Fruit fly (Drosophila melanogaster) whole organism, embryonic: ENCODE data around the gene mey.

Source experiments
- Atf3 ChIP-seq: fragments of 200-800 bp; sonication (Bioruptor generic); optimal IDR thresholded peaks from 3 replicates; lab custom pipeline; 2016; ENCODE audit warnings: missing biosample characterization, missing genetic modification characterization
- BEAF-32 ChIP-seq: fragments of 200-800 bp; sonication (Bioruptor generic); optimal IDR thresholded peaks from 3 replicates; lab custom pipeline; 2017; ENCODE audit warnings: missing biosample characterization, missing genetic modification characterization, mild to moderate bottlenecking, moderate library complexity, missing genetic modification reagents
- Bdp1 ChIP-seq: fragments of 200-800 bp; sonication (Bioruptor generic); optimal IDR thresholded peaks from 3 replicates; lab custom pipeline; 2016; ENCODE audit warnings: missing biosample characterization, missing genetic modification characterization
- Bgb ChIP-seq: fragments of 200-800 bp; sonication (Bioruptor generic); IDR thresholded peaks from 2 replicates; pipeline ENCODE4 v1.3.6; 2022; ENCODE audit warnings: missing biosample characterization, missing genetic modification characterization; ENCODE audit not compliant: partially characterized antibody
- CG10462 ChIP-seq: fragments of 200-800 bp; sonication (Bioruptor generic); optimal IDR thresholded peaks from 2 replicates; lab custom pipeline; 2016; ENCODE audit warnings: missing biosample characterization, missing genetic modification characterization
- CG10654 ChIP-seq: fragments of 200-800 bp; sonication (Bioruptor generic); optimal IDR thresholded peaks from 2 replicates; lab custom pipeline; 2016; ENCODE audit warnings: missing biosample characterization, missing genetic modification characterization
- CG11723 ChIP-seq: fragments of 200-800 bp; sonication (Bioruptor generic); optimal IDR thresholded peaks from 2 replicates; lab custom pipeline; 2017; ENCODE audit warnings: missing biosample characterization, mild to moderate bottlenecking, missing genetic modification characterization
- CG12236 ChIP-seq: fragments of 200-800 bp; sonication (Bioruptor generic); optimal IDR thresholded peaks from 2 replicates; lab custom pipeline; 2016; ENCODE audit warnings: missing biosample characterization, missing genetic modification characterization
- CG12942 ChIP-seq: fragments of 200-800 bp; sonication (Bioruptor generic); optimal IDR thresholded peaks from 3 replicates; lab custom pipeline; 2016; ENCODE audit warnings: missing biosample characterization, missing genetic modification characterization
- CG14050 ChIP-seq: fragments of 200-800 bp; sonication (Bioruptor generic); IDR thresholded peaks from 3 replicates; pipeline ENCODE4 v1.3.6; 2022; ENCODE audit warnings: missing biosample characterization, missing genetic modification characterization
- CG15601 ChIP-seq: fragments of 200-800 bp; sonication (Bioruptor generic); optimal IDR thresholded peaks from 3 replicates; lab custom pipeline; 2019; ENCODE audit warnings: missing biosample characterization, mild to moderate bottlenecking, missing genetic modification characterization, moderate library complexity
- CG17328 ChIP-seq: fragments of 200-800 bp; sonication (Bioruptor generic); IDR thresholded peaks from 2 replicates; pipeline ENCODE4 v1.3.6; 2022; ENCODE audit warnings: missing biosample characterization, missing genetic modification characterization
- CG17361 ChIP-seq: fragments of 200-800 bp; sonication (Bioruptor generic); IDR thresholded peaks from 3 replicates; pipeline ENCODE4 v1.3.6; 2022; ENCODE audit warnings: missing biosample characterization, missing genetic modification characterization
- CG17912 ChIP-seq: fragments of 200-800 bp; sonication (Bioruptor generic); optimal IDR thresholded peaks from 2 replicates; lab custom pipeline; 2018; ENCODE audit warnings: missing biosample characterization, mild to moderate bottlenecking, missing genetic modification characterization
- CG1792 ChIP-seq: fragments of 200-800 bp; sonication (Bioruptor generic); optimal IDR thresholded peaks from 2 replicates; lab custom pipeline; 2016; ENCODE audit warnings: missing biosample characterization, missing genetic modification characterization
- CG18476 ChIP-seq: fragments of 200-800 bp; sonication (Bioruptor generic); optimal IDR thresholded peaks from 2 replicates; lab custom pipeline; 2016; ENCODE audit warnings: missing biosample characterization, mild to moderate bottlenecking, missing genetic modification characterization
- CG2116 ChIP-seq: fragments of 200-800 bp; sonication (Bioruptor generic); optimal IDR thresholded peaks from 3 replicates; lab custom pipeline; 2018; ENCODE audit warnings: missing biosample characterization, mild to moderate bottlenecking, missing genetic modification characterization
- CG2678 ChIP-seq: fragments of 200-800 bp; sonication (Bioruptor generic); optimal IDR thresholded peaks from 3 replicates; lab custom pipeline; 2019; ENCODE audit warnings: missing biosample characterization, mild to moderate bottlenecking, missing genetic modification characterization, moderate library complexity
- CG2875 ChIP-seq: fragments of 200-800 bp; sonication (Bioruptor generic); optimal IDR thresholded peaks from 2 replicates; lab custom pipeline; 2017; ENCODE audit warnings: missing biosample characterization, mild to moderate bottlenecking, missing genetic modification characterization, missing genetic modification reagents
- CG34376 ChIP-seq: fragments of 200-800 bp; sonication (Bioruptor generic); optimal IDR thresholded peaks from 2 replicates; lab custom pipeline; 2018; ENCODE audit warnings: missing biosample characterization, mild to moderate bottlenecking, missing genetic modification characterization
- CG3838 ChIP-seq: fragments of 200-800 bp; sonication (Bioruptor generic); optimal IDR thresholded peaks from 3 replicates; lab custom pipeline; 2016; ENCODE audit warnings: missing biosample characterization, missing genetic modification characterization
- CG4360 ChIP-seq: fragments of 200-800 bp; sonication (Bioruptor generic); IDR thresholded peaks from 2 replicates; pipeline ENCODE4 v1.3.6; 2022; ENCODE audit warnings: missing biosample characterization, missing genetic modification characterization
- CG43689 ChIP-seq: fragments of 200-800 bp; sonication (Bioruptor generic); IDR thresholded peaks from 2 replicates; pipeline ENCODE4 v1.3.6; 2022; ENCODE audit warnings: missing biosample characterization, missing genetic modification characterization
- CG6175 ChIP-seq: fragments of 200-800 bp; sonication (Bioruptor generic); IDR thresholded peaks from 3 replicates; pipeline ENCODE4 v1.3.6; 2022; ENCODE audit warnings: missing biosample characterization, missing genetic modification characterization
- CG6254 ChIP-seq: fragments of 200-800 bp; sonication (Bioruptor generic); optimal IDR thresholded peaks from 3 replicates; lab custom pipeline; 2017; ENCODE audit warnings: mild to moderate bottlenecking, missing biosample characterization, missing genetic modification reagents, missing genetic modification characterization
- CG7786 ChIP-seq: fragments of 200-800 bp; sonication (Bioruptor generic); optimal IDR thresholded peaks from 2 replicates; lab custom pipeline; 2016; ENCODE audit warnings: missing biosample characterization, missing genetic modification characterization
- Drgx ChIP-seq: fragments of 200-800 bp; sonication (Bioruptor generic); IDR thresholded peaks from 2 replicates; pipeline ENCODE4 v1.3.6; 2022; ENCODE audit warnings: missing biosample characterization, missing genetic modification characterization
- Hr51 ChIP-seq, 2 experiments: fragments of 200-800 bp; sonication (Bioruptor generic); optimal IDR thresholded peaks; 2 replicates in 1 of 2; 3 replicates in 1 of 2; lab custom pipeline; 2016 to 2018; ENCODE audit warnings: missing biosample characterization in 2 of 2, missing genetic modification characterization in 2 of 2, mild to moderate bottlenecking in 1 of 2, moderate library complexity in 1 of 2
- Kr ChIP-seq: fragments of 200-800 bp; sonication (Bioruptor generic); optimal IDR thresholded peaks from 2 replicates; lab custom pipeline; 2017; ENCODE audit warnings: missing biosample characterization, mild to moderate bottlenecking, missing genetic modification characterization
- Mes4 ChIP-seq: fragments of 200-800 bp; sonication (Bioruptor generic); optimal IDR thresholded peaks from 2 replicates; lab custom pipeline; 2016; ENCODE audit warnings: missing biosample characterization, missing genetic modification characterization
- NC2α ChIP-seq: fragments of 200-800 bp; sonication (Bioruptor generic); optimal IDR thresholded peaks from 2 replicates; lab custom pipeline; 2016; ENCODE audit warnings: missing biosample characterization, missing genetic modification characterization
- Poxn ChIP-seq: fragments of 200-800 bp; sonication (Bioruptor generic); IDR thresholded peaks from 2 replicates; pipeline ENCODE4 v1.3.6; 2022; ENCODE audit warnings: missing biosample characterization, missing genetic modification characterization
- TFAM ChIP-seq: fragments of 200-800 bp; sonication (Bioruptor generic); optimal IDR thresholded peaks from 2 replicates; lab custom pipeline; 2017; ENCODE audit warnings: missing biosample characterization, missing genetic modification characterization, inconsistent platforms
- al ChIP-seq: fragments of 200-800 bp; sonication (Bioruptor generic); IDR thresholded peaks from 2 replicates; pipeline ENCODE4 v1.3.6; 2022; ENCODE audit warnings: missing biosample characterization, missing genetic modification characterization
- ara ChIP-seq: fragments of 200-800 bp; sonication (Bioruptor generic); IDR thresholded peaks from 2 replicates; pipeline ENCODE4 v1.3.6; 2022; ENCODE audit warnings: missing biosample characterization, missing genetic modification characterization
- ase ChIP-seq: fragments of 200-800 bp; sonication (Bioruptor generic); IDR thresholded peaks from 3 replicates; pipeline ENCODE4 v1.3.6; 2022; ENCODE audit warnings: missing biosample characterization, missing genetic modification characterization
- az2 ChIP-seq: fragments of 200-800 bp; sonication (Bioruptor generic); optimal IDR thresholded peaks from 3 replicates; lab custom pipeline; 2016; ENCODE audit warnings: missing biosample characterization, missing genetic modification characterization
- chinmo ChIP-seq: fragments of 200-800 bp; sonication (Bioruptor generic); IDR thresholded peaks from 4 replicates; pipeline ENCODE4 v1.3.6; 2022; ENCODE audit warnings: missing biosample characterization, missing genetic modification characterization; ENCODE audit not compliant: partially characterized antibody
- esg ChIP-seq: fragments of 200-800 bp; sonication (Bioruptor generic); conservative IDR thresholded peaks from 2 replicates; pipeline ENCODE4 v1.3.6; 2022; ENCODE audit warnings: missing biosample characterization, missing genetic modification characterization
- fd3F ChIP-seq: fragments of 200-800 bp; sonication (Bioruptor generic); optimal IDR thresholded peaks from 2 replicates; lab custom pipeline; 2018; ENCODE audit warnings: missing biosample characterization, mild to moderate bottlenecking, missing genetic modification characterization, moderate library complexity
- nom ChIP-seq: fragments of 200-800 bp; sonication (Bioruptor generic); optimal IDR thresholded peaks from 2 replicates; lab custom pipeline; 2017; ENCODE audit warnings: missing biosample characterization, missing genetic modification characterization, mild to moderate bottlenecking, moderate library complexity, missing genetic modification reagents
- oc ChIP-seq: fragments of 200-800 bp; sonication (Bioruptor generic); optimal IDR thresholded peaks from 2 replicates; lab custom pipeline; 2018; ENCODE audit warnings: missing biosample characterization, mild to moderate bottlenecking, missing genetic modification characterization, moderate library complexity
- p53 ChIP-seq: fragments of 200-800 bp; sonication (Bioruptor generic); optimal IDR thresholded peaks from 2 replicates; lab custom pipeline; 2016; ENCODE audit warnings: missing biosample characterization, missing genetic modification characterization
- pb ChIP-seq: fragments of 200-800 bp; sonication (Bioruptor generic); optimal IDR thresholded peaks from 3 replicates; lab custom pipeline; 2016; ENCODE audit warnings: missing biosample characterization, missing genetic modification characterization
- pita ChIP-seq: fragments of 200-800 bp; sonication (Bioruptor generic); optimal IDR thresholded peaks from 2 replicates; lab custom pipeline; 2017; ENCODE audit warnings: missing biosample characterization, mild to moderate bottlenecking, missing genetic modification characterization
- pnt ChIP-seq: fragments of 200-800 bp; sonication (Bioruptor generic); optimal IDR thresholded peaks from 3 replicates; lab custom pipeline; 2016; ENCODE audit warnings: missing biosample characterization, missing genetic modification characterization
- sc ChIP-seq, 3 experiments: fragments of >200 bp in 2 of 3; fragments of 200-800 bp in 1 of 3; sonication (Bioruptor generic) in 1 of 3; optimal IDR thresholded peaks; 2 replicates in 2 of 3; 3 replicates in 1 of 3; lab custom pipeline; 2017; ENCODE audit warnings: mild to moderate bottlenecking in 1 of 3, missing biosample characterization in 1 of 3, missing genetic modification characterization in 1 of 3, missing genetic modification reagents in 1 of 3
- stwl ChIP-seq: fragments of 200-800 bp; sonication (Bioruptor generic); optimal IDR thresholded peaks from 3 replicates; lab custom pipeline; 2018; ENCODE audit warnings: missing biosample characterization, mild to moderate bottlenecking, missing genetic modification characterization, moderate library complexity
- sug ChIP-seq: fragments of 200-800 bp; optimal IDR thresholded peaks from 2 replicates; lab custom pipeline; 2019; ENCODE audit warnings: missing biosample characterization, mild to moderate bottlenecking, missing genetic modification characterization, moderate library complexity
- twi ChIP-seq: fragments of 200-800 bp; optimal IDR thresholded peaks from 2 replicates; lab custom pipeline; 2019; ENCODE audit warnings: missing biosample characterization, mild to moderate bottlenecking, missing genetic modification characterization, moderate library complexity
- wek ChIP-seq: fragments of 200-800 bp; sonication (Bioruptor generic); optimal IDR thresholded peaks from 3 replicates; lab custom pipeline; 2018; ENCODE audit warnings: missing biosample characterization, mild to moderate bottlenecking, missing genetic modification characterization, moderate library complexity

Gene mey

DNA sequence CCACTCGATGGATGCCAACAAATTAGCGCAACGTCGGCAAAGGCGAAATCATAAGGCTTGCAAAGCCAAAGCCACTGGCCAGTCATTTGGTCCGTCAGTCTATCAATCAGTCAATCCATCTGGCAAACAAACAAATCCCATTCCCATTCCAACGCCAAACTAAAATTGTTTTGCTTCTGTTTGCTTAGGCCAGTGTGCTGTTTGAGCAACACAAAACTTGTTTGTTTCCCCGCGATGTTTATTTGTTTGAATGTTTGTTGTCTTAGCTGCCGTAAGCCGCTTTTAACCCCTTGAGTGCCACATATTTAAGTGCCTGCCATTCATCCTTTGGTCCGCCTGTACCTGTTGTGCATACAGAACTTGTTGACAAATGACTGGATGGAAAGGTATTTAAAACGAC, 51.9 kb downstream of the mey start (continued):
- TF ChIP-seq al (GFP tag; lab: Robert Waterston, UW), result no peak
- peak; percentile 47 for TF ChIP-seq CG10654 (GFP tag; lab: Kevin White, UChicago)
- peak; percentile 85 for TF ChIP-seq oc (tag; lab: Kevin White, UChicago)
- TF ChIP-seq Hr51 (GFP tag; optimal IDR thresholded peaks at IDR 0.05; lab: Kevin White, UChicago), result peak in 1 of 2 experiments; percentile 61
- TF ChIP-seq CG2875 (GFP tag; lab: Kevin White, UChicago), result peak; percentile 70
- peak; percentile 45 for TF ChIP-seq Atf3
- no peak for TF ChIP-seq Drgx (GFP tag; lab: Robert Waterston, UW)
- TF ChIP-seq Bgb (GFP tag; lab: Robert Waterston, UW), result no peak
- TF ChIP-seq CG6254 (GFP tag; lab: Kevin White, UChicago), result peak; percentile 62
- peak; percentile 65 for TF ChIP-seq CG4360 (GFP tag; lab: Robert Waterston, UW)
- no peak for TF ChIP-seq CG17912 (GFP tag; lab: Kevin White, UChicago)
- no peak for TF ChIP-seq sug (tag; lab: Kevin White, UChicago)
- TF ChIP-seq esg (GFP tag; lab: Robert Waterston, UW), result no peak
- no peak for TF ChIP-seq ase (GFP tag; lab: Robert Waterston, UW)
- TF ChIP-seq CG3838 (GFP tag; lab: Kevin White, UChicago), result peak; percentile 58
- TF ChIP-seq TFAM (GFP tag; lab: Kevin White, UChicago), result peak; percentile 75
- TF ChIP-seq Poxn (GFP tag; lab: Robert Waterston, UW), result no peak
- peak; percentile 55 for TF ChIP-seq Bdp1
- peak; percentile 59 for TF ChIP-seq CG2116
- peak; percentile 38 for TF ChIP-seq CG12942 (GFP tag; lab: Kevin White, UChicago)
- peak; percentile 8 for TF ChIP-seq CG7786 (GFP tag; lab: Kevin White, UChicago)
- peak; percentile 63 for TF ChIP-seq NC2α (GFP tag; lab: Kevin White, UChicago)
- peak; percentile 53 for TF ChIP-seq CG10462 (GFP tag; lab: Kevin White, UChicago)
- no peak for TF ChIP-seq CG6175 (GFP tag; lab: Robert Waterston, UW)
- TF ChIP-seq Kr (GFP tag; lab: Kevin White, UChicago), result peak; percentile 100
- peak; percentile 63 for TF ChIP-seq Mes4 (GFP tag; lab: Kevin White, UChicago)
- TF ChIP-seq wek (GFP tag; lab: Kevin White, UChicago), result peak; percentile 75
- TF ChIP-seq CG12236 (GFP tag; lab: Kevin White, UChicago), result peak; percentile 84
- TF ChIP-seq pb (GFP tag; lab: Kevin White, UChicago), result peak; percentile 14
- TF ChIP-seq twi (tag; lab: Kevin White, UChicago), result peak; percentile 57
- no peak for TF ChIP-seq nom (GFP tag; lab: Kevin White, UChicago)
- TF ChIP-seq CG43689 (GFP tag; lab: Robert Waterston, UW), result no peak
- no peak for TF ChIP-seq p53 (GFP tag; lab: Kevin White, UChicago)
- TF ChIP-seq pnt (GFP tag; lab: Kevin White, UChicago), result peak; percentile 20
- peak; percentile 59; the same call in 2 of the 3 replicates for TF ChIP-seq CG17361
- TF ChIP-seq CG11723 (GFP tag; lab: Kevin White, UChicago), result peak; percentile 61
- no peak for TF ChIP-seq chinmo
- peak; percentile 71 for TF ChIP-seq CG15601 (tag; lab: Kevin White, UChicago)
- peak; percentile 18 for TF ChIP-seq az2 (GFP tag; lab: Kevin White, UChicago)
- TF ChIP-seq CG14050 (GFP tag; lab: Robert Waterston, UW), result no peak
- TF ChIP-seq BEAF-32 (GFP tag; lab: Kevin White, UChicago), result no peak
- TF ChIP-seq CG17328 (GFP tag; lab: Robert Waterston, UW), result peak; percentile 41; the same call in 1 of the 2 replicates
- no peak for TF ChIP-seq sc (optimal IDR thresholded peaks at IDR 0.05; lab: Kevin White, UChicago)
- peak; percentile 65 for TF ChIP-seq sc (GFP tag; optimal IDR thresholded peaks at IDR 0.05; lab: Kevin White, UChicago)
- TF ChIP-seq CG18476 (GFP tag; lab: Kevin White, UChicago), result peak; percentile 6
- peak; percentile 61 for TF ChIP-seq stwl (tag; lab: Kevin White, UChicago)
- no peak for TF ChIP-seq CG34376 (GFP tag; lab: Kevin White, UChicago)
- TF ChIP-seq fd3F (GFP tag; lab: Kevin White, UChicago), result no peak
- no peak for TF ChIP-seq CG1792 (GFP tag; lab: Kevin White, UChicago)
- peak; percentile 89 for TF ChIP-seq ara (GFP tag; lab: Robert Waterston, UW)
- TF ChIP-seq pita (GFP tag; lab: Kevin White, UChicago), result no peak
- peak; percentile 57 for TF ChIP-seq CG2678 (tag; lab: Kevin White, UChicago)
